Fruit fly (Drosophila melanogaster) whole organism, prepupa: Measurements from ENCODE around the gene RNaseX25.

Experiments
- Blimp-1 ChIP-seq: fragments of 200-800 bp; sonication (Bioruptor generic); optimal IDR thresholded peaks from 3 replicates; lab custom pipeline; 2017; ENCODE audit warnings: missing biosample characterization, missing genetic modification characterization, mild to moderate bottlenecking, moderate library complexity, missing genetic modification reagents
- CG10631 ChIP-seq: fragments of 200-800 bp; sonication (Bioruptor generic); optimal IDR thresholded peaks from 2 replicates; lab custom pipeline; 2016; ENCODE audit warnings: missing biosample characterization, missing genetic modification characterization
- CG10669 ChIP-seq: fragments of 200-800 bp; sonication (Bioruptor generic); optimal IDR thresholded peaks from 3 replicates; lab custom pipeline; 2018; ENCODE audit warnings: missing biosample characterization, mild to moderate bottlenecking, missing genetic modification characterization, moderate library complexity
- CG11762 ChIP-seq: fragments of 200-800 bp; sonication (Bioruptor generic); optimal IDR thresholded peaks from 3 replicates; lab custom pipeline; 2016; ENCODE audit warnings: missing biosample characterization, missing genetic modification characterization; ENCODE audit not compliant: insufficient read depth
- CG15336 ChIP-seq: fragments of 200-800 bp; sonication (Bioruptor generic); IDR thresholded peaks from 2 replicates; pipeline ENCODE4 v1.3.6; 2022; ENCODE audit warnings: missing biosample characterization, missing genetic modification characterization
- CG1621 ChIP-seq: fragments of 200-800 bp; sonication (Bioruptor generic); optimal IDR thresholded peaks from 3 replicates; lab custom pipeline; 2018; ENCODE audit warnings: missing biosample characterization, mild to moderate bottlenecking, missing genetic modification characterization
- CG16779 ChIP-seq: fragments of 200-800 bp; sonication (Bioruptor generic); optimal IDR thresholded peaks from 3 replicates; lab custom pipeline; 2017; ENCODE audit warnings: missing biosample characterization, mild to moderate bottlenecking, missing genetic modification characterization
- CG3032 ChIP-seq: fragments of 200-800 bp; optimal IDR thresholded peaks from 2 replicates; lab custom pipeline; 2019; ENCODE audit warnings: missing biosample characterization, mild to moderate bottlenecking, missing genetic modification characterization, moderate library complexity
- CG31627 ChIP-seq: fragments of 200-800 bp; sonication (Bioruptor generic); optimal IDR thresholded peaks from 3 replicates; lab custom pipeline; 2016; ENCODE audit warnings: missing biosample characterization, missing genetic modification characterization
- CG32006 ChIP-seq: fragments of 200-800 bp; sonication (Bioruptor generic); optimal IDR thresholded peaks from 3 replicates; lab custom pipeline; 2017; ENCODE audit warnings: missing biosample characterization, mild to moderate bottlenecking, missing genetic modification characterization
- CG34406 ChIP-seq: fragments of 200-800 bp; sonication (Bioruptor generic); optimal IDR thresholded peaks from 3 replicates; lab custom pipeline; 2016; ENCODE audit warnings: missing biosample characterization, missing genetic modification characterization
- CG3919 ChIP-seq: fragments of 200-800 bp; sonication (Bioruptor generic); optimal IDR thresholded peaks from 3 replicates; lab custom pipeline; 2016; ENCODE audit warnings: missing biosample characterization, missing genetic modification characterization
- CG4318 ChIP-seq: fragments of 200-800 bp; sonication (Bioruptor generic); optimal IDR thresholded peaks from 3 replicates; lab custom pipeline; 2017; ENCODE audit warnings: missing biosample characterization, mild to moderate bottlenecking, missing genetic modification characterization
- CG6163 ChIP-seq: fragments of 200-800 bp; sonication (Bioruptor generic); IDR thresholded peaks from 3 replicates; pipeline ENCODE4 v1.3.6; 2022; ENCODE audit warnings: missing biosample characterization, missing genetic modification characterization
- CG6276 ChIP-seq: fragments of 200-800 bp; sonication (Bioruptor generic); optimal IDR thresholded peaks from 2 replicates; lab custom pipeline; 2017; ENCODE audit warnings: missing biosample characterization, mild to moderate bottlenecking, missing genetic modification characterization
- CG6808 ChIP-seq: fragments of 200-800 bp; sonication (Bioruptor generic); optimal IDR thresholded peaks from 3 replicates; lab custom pipeline; 2017; ENCODE audit warnings: missing biosample characterization, missing genetic modification characterization, mild to moderate bottlenecking, moderate library complexity, missing genetic modification reagents
- CG6854 ChIP-seq: fragments of 200-800 bp; sonication (Bioruptor generic); optimal IDR thresholded peaks from 2 replicates; lab custom pipeline; 2017; ENCODE audit warnings: missing biosample characterization, mild to moderate bottlenecking, missing genetic modification characterization
- CG7368 ChIP-seq: fragments of 200-800 bp; sonication (Bioruptor generic); optimal IDR thresholded peaks from 3 replicates; lab custom pipeline; 2016; ENCODE audit warnings: missing biosample characterization, missing genetic modification characterization
- CG8119 ChIP-seq: fragments of 200-800 bp; sonication (Bioruptor generic); IDR thresholded peaks from 3 replicates; pipeline ENCODE4 v1.3.6; 2022; ENCODE audit warnings: missing biosample characterization, missing genetic modification characterization
- CG8632 ChIP-seq: fragments of 200-800 bp; sonication (Bioruptor generic); optimal IDR thresholded peaks from 3 replicates; lab custom pipeline; 2016; ENCODE audit warnings: missing biosample characterization, missing genetic modification characterization
- CG9139 ChIP-seq: fragments of 200-800 bp; sonication (Bioruptor generic); optimal IDR thresholded peaks from 3 replicates; lab custom pipeline; 2017; ENCODE audit warnings: missing biosample characterization, mild to moderate bottlenecking, missing genetic modification characterization
- Eip75B ChIP-seq: fragments of 200-800 bp; sonication (Bioruptor generic); optimal IDR thresholded peaks from 3 replicates; lab custom pipeline; 2016; ENCODE audit warnings: missing biosample characterization, missing genetic modification characterization
- Eip78C ChIP-seq: fragments of 200-800 bp; sonication (Bioruptor generic); peaks from one replicate; lab custom pipeline; 2016; ENCODE audit warnings: missing biosample characterization, missing genetic modification characterization
- Eip93F ChIP-seq: fragments of 200-800 bp; sonication (Bioruptor generic); optimal IDR thresholded peaks from 2 replicates; lab custom pipeline; 2016; ENCODE audit warnings: missing biosample characterization, mild to moderate bottlenecking, missing genetic modification characterization
- Ets96B ChIP-seq: fragments of 200-800 bp; optimal IDR thresholded peaks from 2 replicates; lab custom pipeline; 2019; ENCODE audit warnings: missing biosample characterization, mild to moderate bottlenecking, missing genetic modification characterization, moderate library complexity
- Gug ChIP-seq: fragments of 200-800 bp; sonication (Bioruptor generic); IDR thresholded peaks from 2 replicates; pipeline ENCODE4 v1.3.6; 2022; ENCODE audit warnings: missing biosample characterization, missing genetic modification characterization
- Hr39 ChIP-seq: fragments of 200-800 bp; sonication (Bioruptor generic); optimal IDR thresholded peaks from 2 replicates; lab custom pipeline; 2016; ENCODE audit warnings: missing biosample characterization, missing genetic modification characterization
- Hr4 ChIP-seq: fragments of 200-800 bp; sonication (Bioruptor generic); optimal IDR thresholded peaks from 3 replicates; lab custom pipeline; 2016; ENCODE audit warnings: missing biosample characterization, missing genetic modification characterization
- Lpt ChIP-seq: fragments of 200-800 bp; sonication (Bioruptor generic); optimal IDR thresholded peaks from 3 replicates; lab custom pipeline; 2016; ENCODE audit warnings: missing biosample characterization, missing genetic modification characterization
- Met ChIP-seq: fragments of 200-800 bp; sonication (Bioruptor generic); optimal IDR thresholded peaks from 3 replicates; lab custom pipeline; 2016; ENCODE audit warnings: missing biosample characterization, missing genetic modification characterization
- Smox ChIP-seq: fragments of 200-800 bp; sonication (Bioruptor generic); optimal IDR thresholded peaks from 3 replicates; lab custom pipeline; 2016; ENCODE audit warnings: missing biosample characterization, missing genetic modification characterization
- Sox102F ChIP-seq: fragments of 200-800 bp; sonication (Bioruptor generic); optimal IDR thresholded peaks from 2 replicates; lab custom pipeline; 2016; ENCODE audit warnings: missing biosample characterization, mild to moderate bottlenecking, missing genetic modification characterization
- Sox14 ChIP-seq: fragments of 200-800 bp; sonication (Bioruptor generic); optimal IDR thresholded peaks from 3 replicates; lab custom pipeline; 2016; ENCODE audit warnings: missing biosample characterization, missing genetic modification characterization
- achi ChIP-seq: fragments of 200-800 bp; sonication (Bioruptor generic); optimal IDR thresholded peaks from 3 replicates; lab custom pipeline; 2016; ENCODE audit warnings: missing biosample characterization, missing genetic modification characterization
- acj6 ChIP-seq: fragments of 200-800 bp; sonication (Bioruptor generic); optimal IDR thresholded peaks from 3 replicates; lab custom pipeline; 2016; ENCODE audit warnings: missing biosample characterization, missing genetic modification characterization
- cyc ChIP-seq: fragments of 200-800 bp; sonication (Bioruptor generic); optimal IDR thresholded peaks from 3 replicates; lab custom pipeline; 2016; ENCODE audit warnings: missing biosample characterization, missing genetic modification characterization
- dac ChIP-seq: fragments of 200-800 bp; sonication (Bioruptor generic); optimal IDR thresholded peaks from 2 replicates; lab custom pipeline; 2017; ENCODE audit warnings: missing biosample characterization, mild to moderate bottlenecking, missing genetic modification characterization
- dsx ChIP-seq: fragments of 200-800 bp; optimal IDR thresholded peaks from 3 replicates; lab custom pipeline; 2019; ENCODE audit warnings: missing biosample characterization, mild to moderate bottlenecking, missing genetic modification characterization, moderate library complexity; ENCODE audit not compliant: poor library complexity, severe bottlenecking
- eg ChIP-seq: fragments of 200-800 bp; sonication (Bioruptor generic); IDR thresholded peaks from 3 replicates; pipeline ENCODE4 v1.3.6; 2022; ENCODE audit warnings: missing biosample characterization, missing genetic modification characterization
- fd59A ChIP-seq: fragments of 200-800 bp; sonication (Bioruptor generic); optimal IDR thresholded peaks from 2 replicates; lab custom pipeline; 2017; ENCODE audit warnings: missing biosample characterization, mild to moderate bottlenecking, missing genetic modification characterization, missing genetic modification reagents
- net ChIP-seq: fragments of 200-800 bp; sonication (Bioruptor generic); optimal IDR thresholded peaks from 3 replicates; lab custom pipeline; 2016; ENCODE audit warnings: missing biosample characterization, missing genetic modification characterization
- pdm3 ChIP-seq: fragments of 200-800 bp; sonication (Bioruptor generic); optimal IDR thresholded peaks from 3 replicates; lab custom pipeline; 2016; ENCODE audit warnings: missing biosample characterization, missing genetic modification characterization
- salr ChIP-seq, 2 experiments: fragments of 200-800 bp; sonication (Bioruptor generic); optimal IDR thresholded peaks; 3 replicates each; lab custom pipeline; 2016 to 2018; ENCODE audit warnings: missing biosample characterization in 2 of 2, missing genetic modification characterization in 2 of 2, mild to moderate bottlenecking in 1 of 2
- spab ChIP-seq: fragments of 200-800 bp; sonication (Bioruptor generic); optimal IDR thresholded peaks from 2 replicates; lab custom pipeline; 2017; ENCODE audit warnings: missing biosample characterization, mild to moderate bottlenecking, missing genetic modification characterization, missing genetic modification reagents
- ss ChIP-seq, 2 experiments: fragments of 200-800 bp; sonication (Bioruptor generic); optimal IDR thresholded peaks; 2 replicates in 1 of 2; 3 replicates in 1 of 2; lab custom pipeline; 2017 to 2018; ENCODE audit warnings: mild to moderate bottlenecking in 2 of 2, missing biosample characterization in 2 of 2, missing genetic modification characterization in 2 of 2, moderate library complexity in 1 of 2
- svp ChIP-seq: fragments of 200-800 bp; sonication (Bioruptor generic); peaks from one replicate; lab custom pipeline; 2016; ENCODE audit warnings: missing biosample characterization, missing genetic modification characterization
- topi ChIP-seq: fragments of 200-800 bp; sonication (Bioruptor generic); optimal IDR thresholded peaks from 3 replicates; lab custom pipeline; 2016; ENCODE audit warnings: missing biosample characterization, missing genetic modification characterization

RNaseX25 gene

dm6 chr3L:8013001-8013864 lies 42.8 kb downstream of the RNaseX25 start (continued):
- TF ChIP-seq spab (GFP tag; lab: Kevin White, UChicago) (peak; percentile 37), CG10669 (GFP tag; lab: Kevin White, UChicago) (peak; percentile 62), CG15336 (GFP tag; lab: Robert Waterston, UW) (no peak), pdm3 (peak; percentile 40), Sox102F (GFP tag; lab: Kevin White, UChicago) (no peak), CG3919 (GFP tag; lab: Kevin White, UChicago) (peak; percentile 0), Gug (GFP tag; lab: Robert Waterston, UW) (no peak), Eip78C (GFP tag; lab: Kevin White, UChicago) (no peak), Blimp-1 (GFP tag; lab: Kevin White, UChicago) (peak; percentile 36), dsx (GFP tag; lab: Kevin White, UChicago) (peak; percentile 79), Ets96B (peak; percentile 61), topi (GFP tag; lab: Kevin White, UChicago) (peak; percentile 39), Lpt (GFP tag; lab: Kevin White, UChicago) (no peak), achi (GFP tag; lab: Kevin White, UChicago) (peak; percentile 33), Smox (GFP tag; lab: Kevin White, UChicago) (peak; percentile 19), fd59A (GFP tag; lab: Kevin White, UChicago) (peak; percentile 46), svp (GFP tag; lab: Kevin White, UChicago) (no peak), eg (GFP tag; lab: Robert Waterston, UW) (no peak), CG6276 (no peak), CG31627 (GFP tag; lab: Kevin White, UChicago) (peak; percentile 31), cyc (peak; percentile 34), ss (GFP tag; optimal IDR thresholded peaks at IDR 0.05; lab: Kevin White, UChicago) (peak in 1 of 2 experiments; percentile 46), CG1621 (peak; percentile 22)

dm6 chr3L:8013865-8014216 lies 43.5 kb downstream of the RNaseX25 start:
- TF ChIP-seq CG15336 (GFP tag; lab: Robert Waterston, UW) (no peak), spab (GFP tag; lab: Kevin White, UChicago) (peak; percentile 78), CG1621 (no peak), Eip75B (GFP tag; lab: Kevin White, UChicago) (peak; percentile 31), Ets96B (peak; percentile 74), CG9139 (GFP tag; lab: Kevin White, UChicago) (peak; percentile 90), CG10669 (GFP tag; lab: Kevin White, UChicago) (peak; percentile 54), Eip93F (GFP tag; lab: Kevin White, UChicago) (no peak), CG8632 (GFP tag; lab: Kevin White, UChicago) (peak; percentile 20), CG7368 (peak; percentile 51), Hr4 (GFP tag; lab: Kevin White, UChicago) (no peak), Hr39 (GFP tag; lab: Kevin White, UChicago) (no peak), dsx (GFP tag; lab: Kevin White, UChicago) (peak; percentile 42), net (peak; percentile 44), achi (GFP tag; lab: Kevin White, UChicago) (peak; percentile 18), acj6 (GFP tag; lab: Kevin White, UChicago) (no peak), Sox14 (GFP tag; lab: Kevin White, UChicago) (no peak), Eip78C (GFP tag; lab: Kevin White, UChicago) (peak; percentile 83), CG3919 (GFP tag; lab: Kevin White, UChicago) (peak; percentile 29), CG32006 (GFP tag; lab: Kevin White, UChicago) (no peak), dac (GFP tag; lab: Kevin White, UChicago) (no peak), CG8119 (GFP tag; lab: Robert Waterston, UW) (peak; percentile 52; the same call in 2 of the 3 replicates), Lpt (GFP tag; lab: Kevin White, UChicago) (peak; percentile 54), CG34406 (GFP tag; lab: Kevin White, UChicago) (peak; percentile 21), CG11762 (peak; percentile 47), Sox102F (GFP tag; lab: Kevin White, UChicago) (no peak), CG4318 (GFP tag; lab: Kevin White, UChicago) (no peak), salr (GFP tag; optimal IDR thresholded peaks at IDR 0.05; lab: Kevin White, UChicago) (peak in 1 of 2 experiments; percentile 22), CG6854 (GFP tag; lab: Kevin White, UChicago) (no peak), CG6808 (peak; percentile 92), CG6163 (peak; percentile 82; the same call in 2 of the 3 replicates), CG16779 (tag; lab: Kevin White, UChicago) (peak; percentile 73), Met (GFP tag; lab: Kevin White, UChicago) (no peak), CG3032 (peak; percentile 69), CG10631 (GFP tag; lab: Kevin White, UChicago) (no peak)
